Fruit fly (Drosophila melanogaster): Measurements from ENCODE around the gene Diap1.

The Diap1 gene

DNA sequence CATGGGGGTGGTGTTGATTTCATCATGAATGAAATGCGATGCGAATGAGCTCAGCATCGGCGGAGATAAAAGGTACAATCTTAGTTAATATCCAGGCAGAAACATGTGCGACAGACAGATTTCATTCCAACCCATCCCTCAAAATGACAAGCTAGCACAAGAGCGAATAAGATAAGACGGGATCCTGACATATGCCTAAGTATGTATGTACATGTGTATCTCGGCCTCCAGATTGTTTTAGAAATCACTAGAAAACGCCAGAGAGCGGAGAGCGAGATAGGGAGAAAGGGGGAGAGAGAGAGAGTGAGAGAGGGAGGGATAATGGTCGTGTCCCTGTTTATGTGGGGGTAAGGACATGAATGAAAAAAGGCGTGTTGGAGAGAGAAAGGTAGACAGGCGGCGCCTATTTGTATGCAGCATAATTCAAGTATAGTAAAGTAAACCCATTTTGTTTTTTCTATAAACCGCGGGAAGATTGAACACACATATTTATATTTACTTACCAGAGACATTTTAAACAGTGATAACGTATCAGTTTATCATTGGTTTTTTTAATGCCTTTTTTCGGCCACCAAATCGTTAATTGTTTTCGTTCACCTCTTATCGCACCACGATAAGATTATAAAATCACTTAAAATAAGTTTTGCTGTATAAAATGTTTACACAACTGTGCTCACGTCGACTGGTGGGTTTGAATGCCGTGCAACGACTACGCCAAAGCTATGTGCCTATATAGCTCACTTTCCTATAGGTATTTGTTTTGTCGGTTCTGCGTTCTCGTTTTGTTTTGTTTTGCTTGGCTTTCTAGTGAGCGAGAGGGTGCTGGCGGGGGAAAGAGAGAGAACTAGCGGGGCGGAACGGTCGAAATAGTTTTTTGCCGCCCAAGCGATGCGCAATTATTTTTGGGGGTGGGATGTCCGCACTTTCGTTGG, 613 bp downstream of the Diap1 start:
- TF ChIP-seq CG8478 (optimal IDR thresholded peaks at IDR 0.05), result no peak
- peak in 1 of 2 experiments; percentile 13 for TF ChIP-seq CTCF (optimal IDR thresholded peaks at IDR 0.05)

DNA sequence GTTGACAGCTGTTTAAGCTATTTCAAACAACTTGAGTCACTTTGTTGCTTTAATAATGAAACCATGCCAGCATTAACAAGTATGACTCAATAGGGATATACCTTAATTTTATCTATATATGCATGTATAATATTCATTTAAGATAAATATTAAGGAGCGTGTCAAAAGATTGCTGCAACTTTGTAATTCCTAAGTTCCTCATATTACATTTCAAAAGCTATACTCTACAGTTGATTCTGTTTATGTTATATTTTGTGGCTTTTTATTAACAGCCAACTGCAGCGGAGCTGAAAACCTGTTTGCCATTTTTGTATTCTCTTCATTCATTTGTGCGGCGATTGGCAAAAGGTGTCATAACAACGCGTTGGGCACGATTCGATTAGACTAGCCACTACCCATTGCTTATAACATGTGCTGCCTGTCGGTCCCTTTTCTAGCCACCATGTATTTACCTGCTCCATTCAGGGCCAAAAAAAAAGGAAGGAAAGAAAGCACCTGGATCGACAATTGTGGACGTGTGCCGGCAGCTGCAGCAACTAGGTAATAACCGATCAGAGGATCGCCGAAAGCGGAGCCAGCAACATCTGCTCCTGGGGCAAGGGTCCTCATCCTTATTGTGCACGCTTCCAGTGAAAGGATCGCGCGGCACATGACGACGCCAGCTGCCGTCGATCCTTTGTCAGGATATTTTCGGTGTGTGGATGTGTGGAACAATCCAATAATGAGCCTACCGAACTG, 1.9 kb downstream of the Diap1 start:
- TF ChIP-seq CG8478 (optimal IDR thresholded peaks at IDR 0.05) (no peak), CTCF (optimal IDR thresholded peaks at IDR 0.05) (no peak)

DNA sequence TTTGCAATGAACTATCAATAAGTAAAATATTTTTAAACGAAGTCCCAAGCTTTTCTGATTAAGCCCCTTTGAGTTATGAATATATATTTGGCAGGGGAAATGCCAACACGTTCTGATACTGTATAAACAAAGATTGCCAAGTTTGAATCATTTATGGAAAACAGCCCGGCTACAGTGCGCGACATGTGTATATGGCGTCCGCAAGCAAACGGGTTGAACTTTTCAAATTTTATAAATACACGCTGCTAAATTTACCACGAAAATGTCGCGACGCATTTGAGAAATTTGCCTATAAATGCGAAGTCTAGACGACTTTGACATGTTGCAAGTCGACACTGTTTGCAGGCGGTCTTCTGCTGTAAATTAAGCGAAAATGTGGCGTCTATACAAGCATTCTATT, 2.7 kb downstream of the Diap1 start:
- no peak for TF ChIP-seq CTCF (optimal IDR thresholded peaks at IDR 0.05)
- no peak for TF ChIP-seq CG8478 (optimal IDR thresholded peaks at IDR 0.05)

DNA sequence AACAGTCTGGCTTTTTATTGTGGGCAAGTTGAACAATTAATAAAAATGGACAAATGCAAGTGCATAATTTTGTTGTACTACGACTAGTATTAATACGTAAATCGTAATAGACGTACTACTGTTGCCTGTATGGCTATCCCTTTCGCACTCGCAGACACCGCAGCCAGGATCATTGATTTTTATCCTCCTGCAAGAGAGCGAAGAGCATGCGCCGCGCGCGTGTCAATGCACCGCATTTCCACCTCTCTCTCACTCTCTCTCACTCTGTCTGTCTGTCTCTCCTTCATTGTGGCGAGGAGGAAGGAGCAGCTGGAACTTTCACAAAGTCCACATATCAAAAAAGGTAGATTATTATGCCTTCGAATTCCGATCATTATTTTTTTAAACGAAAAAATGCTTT, 3.7 kb downstream of the Diap1 start:
- TF ChIP-seq CTCF (optimal IDR thresholded peaks at IDR 0.05) (no peak), CG8478 (optimal IDR thresholded peaks at IDR 0.05) (no peak)

DNA sequence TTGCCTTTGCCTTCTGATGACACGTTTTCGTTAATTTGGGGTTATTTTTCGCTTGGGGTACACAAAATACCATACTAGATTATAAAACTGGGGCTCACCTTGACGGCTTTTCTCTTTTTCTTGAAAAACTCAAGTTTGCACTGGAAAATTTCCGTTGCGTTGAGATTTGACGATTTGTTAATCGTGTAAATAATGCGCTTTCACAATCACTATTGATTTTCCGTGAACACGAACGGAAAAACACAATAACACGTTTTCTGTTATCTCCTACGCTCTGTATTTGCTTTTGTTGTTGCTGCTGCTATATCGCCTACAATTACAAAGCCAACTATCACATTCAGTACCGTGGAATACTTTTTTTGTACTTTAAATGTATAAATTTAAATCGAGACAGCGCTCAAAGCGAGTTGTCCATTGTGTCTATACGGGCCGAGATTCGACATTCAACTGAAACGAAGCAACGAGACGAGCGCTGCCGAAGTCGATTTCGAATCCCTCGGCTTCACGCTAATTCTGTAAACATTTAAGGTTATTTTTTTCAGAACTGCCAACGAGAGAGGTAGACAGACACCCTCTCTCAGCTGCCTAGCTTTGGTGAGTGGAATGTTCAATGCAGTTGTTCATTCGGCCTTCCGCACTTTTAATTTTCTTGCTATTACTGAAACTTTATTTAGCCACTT, 4.3 kb downstream of the Diap1 start:
- TF ChIP-seq CG8478 (optimal IDR thresholded peaks at IDR 0.05), result no peak
- no peak for TF ChIP-seq CTCF (optimal IDR thresholded peaks at IDR 0.05)

DNA sequence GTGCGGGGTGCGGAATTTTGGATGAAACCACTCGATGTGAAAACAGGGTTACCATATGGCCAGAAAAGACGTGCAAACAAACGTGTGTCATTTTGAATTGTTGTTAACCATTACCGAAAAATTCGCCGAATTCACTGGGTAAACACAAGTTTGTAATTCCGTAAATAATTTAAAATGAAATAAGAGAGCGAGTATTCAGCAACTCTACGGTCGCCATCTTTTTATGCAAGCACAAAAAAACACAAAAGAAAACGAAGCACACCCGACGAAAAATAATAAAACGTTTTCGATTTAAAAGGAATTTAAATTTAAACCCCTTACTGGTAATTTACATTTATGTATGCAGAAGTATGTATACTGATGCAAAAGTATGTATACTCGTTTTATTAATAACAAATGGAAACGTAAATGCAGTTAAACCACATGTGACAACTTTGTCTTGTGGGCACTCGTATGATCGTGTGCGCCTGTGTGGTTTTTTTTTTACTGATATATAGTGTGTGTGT, 5.0 kb downstream of the Diap1 start:
- no peak for TF ChIP-seq CG8478 (optimal IDR thresholded peaks at IDR 0.05)
- TF ChIP-seq CTCF (optimal IDR thresholded peaks at IDR 0.05), result no peak

DNA sequence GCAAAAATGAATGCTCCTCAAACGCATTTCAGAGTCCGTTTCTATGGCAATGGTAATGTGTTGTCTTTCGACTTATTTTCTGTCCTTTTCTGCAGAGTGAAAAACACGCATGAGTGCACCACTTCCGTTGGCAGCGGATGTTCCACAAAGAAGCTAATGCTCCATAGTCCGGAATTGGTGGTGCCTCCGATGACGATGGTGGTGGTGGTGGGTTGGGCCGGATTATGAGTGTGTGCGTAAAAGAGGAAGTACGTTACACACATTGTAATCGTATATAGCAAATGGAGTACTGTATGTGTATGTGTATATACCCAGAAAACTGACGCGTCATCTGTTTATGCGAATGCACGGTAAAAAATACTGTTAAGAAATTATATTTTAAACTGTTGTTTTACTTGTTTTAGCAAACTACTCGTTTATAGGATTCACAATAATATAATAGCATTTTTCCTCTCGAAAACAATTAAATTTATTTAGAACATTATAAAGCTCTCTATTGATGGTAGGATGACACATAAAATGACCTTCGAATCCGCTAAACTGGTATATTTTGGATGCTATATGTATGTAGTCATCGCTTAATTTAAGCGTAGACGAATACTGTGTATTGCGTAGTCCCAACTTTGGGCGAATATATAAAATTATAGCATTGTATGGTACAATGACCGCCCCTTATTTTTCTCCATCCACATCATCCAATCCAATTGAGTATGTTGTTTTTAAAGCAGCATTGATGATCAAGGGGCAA, 5.6 kb downstream of the Diap1 start:
- no peak for TF ChIP-seq CTCF (optimal IDR thresholded peaks at IDR 0.05)
- no peak for TF ChIP-seq CG8478 (optimal IDR thresholded peaks at IDR 0.05)

DNA sequence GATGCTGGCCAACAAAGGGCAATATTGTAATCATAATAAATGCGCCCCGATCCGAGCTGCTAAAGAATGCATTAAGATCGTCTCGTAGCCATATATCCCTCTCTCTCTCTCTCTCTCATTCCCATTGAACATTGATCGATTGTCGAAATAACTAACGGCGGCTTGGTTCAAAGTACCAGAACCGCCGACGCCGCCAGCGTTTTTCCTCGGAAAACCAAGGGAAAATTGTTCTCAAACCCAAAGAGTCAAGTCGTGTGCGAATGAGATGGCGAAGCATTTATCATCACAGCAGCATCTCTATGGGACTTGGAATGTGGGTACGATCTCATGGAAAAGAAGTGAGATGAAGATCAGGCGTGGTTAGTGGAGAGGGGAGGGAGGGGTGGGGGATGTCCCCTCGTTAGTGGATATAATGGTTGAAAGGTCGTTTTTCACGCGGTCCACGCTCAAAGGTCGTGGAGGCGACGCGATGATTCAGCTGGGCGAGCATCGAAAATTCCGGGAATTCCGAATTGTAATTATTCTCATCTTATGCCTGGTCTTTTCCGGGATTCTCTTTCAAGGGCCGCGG, 7.0 kb downstream of the Diap1 start:
- TF ChIP-seq CG8478 (optimal IDR thresholded peaks at IDR 0.05) (no peak), CTCF (optimal IDR thresholded peaks at IDR 0.05) (no peak)

DNA sequence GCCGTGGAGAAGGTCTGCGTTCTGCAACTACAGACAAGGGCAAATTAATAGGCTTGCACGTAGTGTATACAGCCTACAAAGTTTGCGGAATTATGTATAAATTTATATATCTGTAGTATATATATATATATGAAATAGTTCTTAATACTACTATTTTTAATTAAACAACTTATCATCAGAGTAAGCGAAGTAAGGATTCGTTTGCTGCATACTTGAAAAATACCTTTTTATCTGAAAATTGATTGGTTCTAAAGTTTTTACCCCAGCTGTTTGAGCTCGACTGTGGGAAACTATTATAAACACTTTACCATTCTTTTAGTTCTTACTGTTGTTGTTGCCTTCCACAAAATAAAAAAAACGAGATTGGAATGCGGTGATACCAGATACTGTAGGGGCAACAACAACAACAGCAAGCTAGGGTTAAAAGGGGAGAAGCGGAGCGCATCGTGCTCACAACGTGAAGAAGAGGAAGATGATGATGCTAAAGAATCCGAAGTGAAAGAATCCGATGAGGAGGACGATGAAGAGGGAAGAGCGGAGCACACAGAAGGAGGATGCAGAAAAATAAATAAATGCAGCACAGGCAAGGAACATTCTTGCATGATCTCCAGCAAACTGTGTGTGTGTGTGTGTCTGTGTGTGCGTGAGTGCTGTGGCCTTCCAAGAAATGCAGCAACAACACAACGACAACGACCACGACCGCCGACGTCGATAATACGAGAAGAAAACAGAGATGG, 7.6 kb downstream of the Diap1 start:
- TF ChIP-seq CG8478 (optimal IDR thresholded peaks at IDR 0.05) (no peak), CTCF (optimal IDR thresholded peaks at IDR 0.05) (no peak)

DNA sequence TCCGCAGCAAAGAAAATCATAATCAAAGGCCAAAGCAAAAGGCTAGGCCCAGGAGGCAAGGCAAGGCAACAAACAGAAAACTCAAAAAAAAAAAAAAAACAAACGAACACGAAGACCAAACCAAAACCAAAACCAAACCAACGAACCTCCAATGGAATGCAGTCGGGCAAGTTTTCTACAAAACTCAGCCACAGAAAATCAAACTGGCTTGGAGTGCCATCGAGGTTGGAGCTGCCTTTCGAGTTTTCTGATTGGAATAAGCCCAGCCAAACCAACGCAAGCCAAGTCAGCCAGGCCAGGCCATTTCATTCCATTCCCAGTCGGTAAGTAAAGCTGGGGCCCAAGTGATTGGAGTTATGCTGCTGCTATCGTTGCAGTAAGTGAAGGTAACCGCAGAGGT, 8.2 kb downstream of the Diap1 start:
- no peak for TF ChIP-seq CG8478 (optimal IDR thresholded peaks at IDR 0.05)
- TF ChIP-seq CTCF (optimal IDR thresholded peaks at IDR 0.05), result no peak

DNA sequence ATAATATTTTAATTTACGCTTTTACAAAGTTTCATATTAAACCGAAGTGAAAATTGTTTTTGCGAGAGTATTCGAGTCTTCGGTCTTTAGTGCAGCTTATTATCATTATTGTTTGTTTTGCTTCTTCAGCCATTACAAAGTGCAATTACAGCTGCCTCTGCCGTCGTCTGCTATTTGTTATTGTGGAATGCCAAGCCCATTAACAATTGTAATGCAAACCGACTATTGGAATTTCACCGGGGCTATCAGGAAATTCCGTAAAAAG, 8.8 kb downstream of the Diap1 start:
- TF ChIP-seq CTCF (optimal IDR thresholded peaks at IDR 0.05) (no peak), CG8478 (optimal IDR thresholded peaks at IDR 0.05) (no peak)

DNA sequence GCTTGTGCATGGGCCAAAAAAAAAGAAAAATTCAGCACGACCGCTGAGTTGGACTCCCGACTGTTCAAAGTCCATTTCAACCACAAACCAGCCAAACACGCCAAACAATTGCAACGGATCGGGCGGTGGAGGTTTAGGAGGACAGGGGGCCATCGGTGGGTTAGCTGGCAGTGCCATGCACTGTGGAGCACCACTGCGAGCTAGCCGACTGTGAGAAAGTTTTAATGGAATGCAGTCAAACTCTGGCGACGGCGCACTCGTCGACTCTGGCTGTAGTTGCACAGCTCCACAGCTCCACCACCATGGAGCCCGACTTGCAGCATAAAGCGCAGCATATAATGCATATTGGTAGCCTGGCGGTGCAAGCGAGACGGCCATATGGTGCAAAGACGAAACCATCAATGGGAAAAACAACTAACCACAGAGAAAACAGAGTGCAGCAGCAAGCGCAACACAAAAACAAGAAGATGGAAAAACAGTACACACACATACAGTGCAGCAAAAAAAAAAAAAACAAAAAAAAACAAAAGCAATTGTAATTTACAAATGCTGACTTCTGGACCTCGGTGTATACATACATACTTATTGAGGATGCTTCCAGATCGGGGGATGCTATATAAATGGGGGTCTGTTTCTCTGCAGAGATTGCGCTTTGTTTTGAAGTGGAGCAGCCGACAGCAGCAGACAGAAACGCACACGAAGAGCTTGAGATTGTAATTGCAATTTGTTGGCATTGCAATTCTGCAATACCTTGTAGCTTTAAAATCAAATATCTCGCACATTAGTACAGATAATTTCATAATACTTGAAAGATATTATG, 9.4 kb downstream of the Diap1 start:
- TF ChIP-seq CG8478 (optimal IDR thresholded peaks at IDR 0.05) (no peak), CTCF (optimal IDR thresholded peaks at IDR 0.05) (no peak)

DNA sequence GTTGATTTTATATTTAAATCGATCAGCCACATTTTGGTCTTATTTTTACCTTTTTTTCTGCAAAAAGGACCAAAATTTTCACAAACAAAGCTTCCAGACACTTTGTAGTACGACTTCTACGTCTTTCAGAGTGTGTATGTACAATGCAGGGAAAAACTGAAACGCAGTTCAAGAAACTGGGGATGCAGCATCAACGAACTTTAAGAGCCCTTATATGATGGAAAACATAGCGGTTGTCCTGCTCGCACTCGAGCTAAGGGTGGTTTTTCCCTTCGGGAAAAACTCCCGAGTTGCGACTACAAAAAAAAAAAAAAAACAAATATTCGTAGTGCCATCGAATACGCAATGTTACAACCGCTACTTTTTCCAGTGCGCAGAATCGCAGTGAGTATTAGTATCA, 10.4 kb downstream of the Diap1 start:
- TF ChIP-seq CG8478 (optimal IDR thresholded peaks at IDR 0.05) (no peak), CTCF (optimal IDR thresholded peaks at IDR 0.05) (no peak)

All from S2 (cell line).